Worm (Caenorhabditis elegans) whole organism, L4/young adult: ENCODE measurements around the gene mrpl-45.

ENCODE experiments used
- dao-5 ChIP-seq: sonication (generic microtip); optimal IDR thresholded peaks from 2 replicates; lab custom pipeline; 2016; ENCODE audit warnings: missing genotype, missing genetic modification characterization, moderate library complexity, missing compliant biosample characterization
- him-1 ChIP-seq: sonication (generic microtip); optimal IDR thresholded peaks from 2 replicates; lab custom pipeline; 2016; ENCODE audit warnings: missing genotype, missing genetic modification reagents, missing genetic modification characterization, missing compliant biosample characterization

DNA sequence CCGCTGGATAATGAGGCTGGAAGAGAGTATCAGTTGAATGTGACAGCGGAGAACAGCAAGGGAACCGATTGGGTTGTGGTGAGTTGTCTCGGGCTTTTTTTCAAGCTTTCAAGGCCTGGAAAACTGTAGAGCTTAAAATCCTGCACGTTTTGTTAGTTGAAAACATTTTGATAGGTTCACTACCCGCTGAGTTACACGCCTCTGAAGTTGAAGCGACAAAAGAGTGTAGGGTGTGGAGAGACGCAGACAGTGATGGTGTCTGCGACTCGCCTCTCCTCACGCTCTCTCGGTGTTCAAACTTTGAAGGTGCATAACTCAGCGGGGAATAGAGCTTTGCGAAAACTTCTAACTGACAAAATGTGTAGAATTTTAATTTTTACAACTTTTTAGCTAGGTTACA, 28.5 kb downstream of the mrpl-45 start:
- TF ChIP-seq dao-5 (tag; lab: Kevin White, UChicago): no peak
- no peak for TF ChIP-seq him-1 (tag; lab: Kevin White, UChicago)
